Fruit fly (Drosophila melanogaster): Measurements from ENCODE around the gene ppk16.

ppk16 gene

DNA sequence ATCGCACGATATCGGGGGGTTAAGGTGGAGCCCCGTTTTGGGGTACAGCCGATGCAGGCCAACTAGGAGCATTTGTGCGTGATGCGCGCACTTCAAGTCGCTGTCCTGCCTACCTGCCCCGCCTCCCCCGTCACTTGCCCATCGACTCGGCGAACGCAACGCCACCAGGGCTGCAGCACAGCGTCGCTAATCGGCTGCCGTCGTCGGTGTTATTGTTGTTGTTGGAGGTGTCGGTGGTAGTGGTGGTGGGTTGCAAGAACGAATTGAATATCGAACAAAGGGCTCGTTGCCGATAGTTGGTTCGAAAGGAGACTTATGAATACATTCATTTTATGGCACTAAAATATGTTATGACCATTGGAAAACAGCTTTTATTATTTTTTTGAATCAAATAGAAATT, 16.0 kb downstream of the ppk16 start (continued):
- no peak for TF ChIP-seq Tbp (GFP tag; optimal IDR thresholded peaks at IDR 0.05)
- TF ChIP-seq peb (GFP tag; IDR thresholded peaks at IDR 0.05) = no peak
- TF ChIP-seq CG1024 (GFP tag; IDR thresholded peaks at IDR 0.05) = peak; percentile 55; the same call in 1 of the 2 replicates
- peak; percentile 41 to 54 for TF ChIP-seq Pdp1 (GFP tag; optimal IDR thresholded peaks at IDR 0.05)
- peak; percentile 92 for TF ChIP-seq vnd (GFP tag; IDR thresholded peaks at IDR 0.05; ENCODE audit: partially characterized antibody)
- TF ChIP-seq Lim3 (GFP tag; IDR thresholded peaks at IDR 0.05) = no peak

DNA sequence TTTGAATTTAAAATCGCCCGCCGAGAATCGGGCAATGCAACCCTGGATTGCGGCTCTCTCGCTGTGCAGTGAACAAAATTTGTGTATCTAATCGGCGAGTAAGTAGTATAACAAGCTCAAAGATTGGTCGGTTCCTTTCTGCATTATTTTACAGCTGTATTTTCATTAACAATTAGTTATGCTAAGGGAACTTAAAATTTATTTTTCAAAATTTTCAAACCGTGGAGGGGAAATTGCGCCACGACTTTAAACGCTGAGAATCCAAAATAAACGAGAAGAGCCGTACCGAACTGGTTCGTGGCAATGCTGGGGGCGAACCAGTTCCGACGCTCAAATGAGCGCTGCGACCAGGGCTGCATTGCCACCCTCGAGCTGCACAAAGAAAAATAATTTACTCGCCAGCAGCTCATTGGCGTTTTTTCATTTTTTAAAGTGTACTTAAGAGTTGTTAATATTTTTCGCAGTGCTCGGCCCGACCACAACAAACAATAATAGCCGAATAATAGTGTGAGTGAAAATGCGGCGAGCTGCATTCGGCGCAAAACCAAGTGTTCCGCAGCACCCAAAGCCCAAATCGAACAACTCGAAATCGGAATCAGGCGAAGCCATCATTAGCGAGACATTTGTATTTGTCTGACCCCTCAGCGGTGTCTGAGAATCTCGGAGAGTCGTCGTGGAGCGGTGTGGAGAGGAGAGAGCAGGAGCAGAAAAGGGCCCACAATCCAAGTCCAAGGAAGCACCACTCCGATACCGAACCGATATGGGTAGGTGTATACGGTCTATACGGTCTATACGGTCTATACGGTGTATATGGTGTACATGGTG, 16.6 kb downstream of the ppk16 start, which contains the start of gene zf30C:
zf30C (plus strand) TSS at position 353 of the 825 bp plus-strand sequence.
- TF ChIP-seq stc (GFP tag; IDR thresholded peaks at IDR 0.05) (peak; percentile 76), CG12155 (GFP tag; optimal IDR thresholded peaks at IDR 0.05) (peak; percentile 100), gsb-n (tag; optimal IDR thresholded peaks at IDR 0.05) (peak; percentile 58), ash1 (GFP tag; optimal IDR thresholded peaks at IDR 0.05) (no peak), disco-r (GFP tag; optimal IDR thresholded peaks at IDR 0.05) (peak; percentile 62), CG17359 (tag; optimal IDR thresholded peaks at IDR 0.05) (peak; percentile 76), hth (optimal IDR thresholded peaks at IDR 0.05) (no peak), CG4404 (GFP tag; IDR thresholded peaks at IDR 0.05) (peak; percentile 80), Scr (GFP tag; IDR thresholded peaks at IDR 0.05; ENCODE audit: partially characterized antibody) (peak; percentile 51), CG5953 (GFP tag; IDR thresholded peaks at IDR 0.05) (peak; percentile 35; the same call in 1 of the 2 replicates), dpn (GFP tag; optimal IDR thresholded peaks at IDR 0.05) (peak; percentile 90 to 93), CG10565 (GFP tag; optimal IDR thresholded peaks at IDR 0.05) (no peak), cg (GFP tag; optimal IDR thresholded peaks at IDR 0.05) (peak; percentile 31), NfI (GFP tag; optimal IDR thresholded peaks at IDR 0.05) (peak; percentile 82), Taf1 (GFP tag; IDR thresholded peaks at IDR 0.05) (peak; percentile 64), CG10267 (tag; optimal IDR thresholded peaks at IDR 0.05) (peak; percentile 70), Atf3 (GFP tag; optimal IDR thresholded peaks at IDR 0.05) (peak; percentile 84), CG14667 (GFP tag; IDR thresholded peaks at IDR 0.05) (peak; percentile 83), CG6765 (GFP tag; optimal IDR thresholded peaks at IDR 0.05) (peak; percentile 55), CG12942 (GFP tag; optimal IDR thresholded peaks at IDR 0.05) (peak; percentile 70), dati (GFP tag; IDR thresholded peaks at IDR 0.05) (peak; percentile 55; the same call in 1 of the 2 replicates), CG14441 (GFP tag; IDR thresholded peaks at IDR 0.05) (peak; percentile 84), CG12219 (GFP tag; optimal IDR thresholded peaks at IDR 0.05) (peak; percentile 48), CG11723 (GFP tag; optimal IDR thresholded peaks at IDR 0.05) (peak; percentile 78), CG3726 (GFP tag; IDR thresholded peaks at IDR 0.05) (peak; percentile 86; the same call in 2 of the 3 replicates), psq (GFP tag; optimal IDR thresholded peaks at IDR 0.05) (peak; percentile 43), nau (GFP tag; optimal IDR thresholded peaks at IDR 0.05) (no peak), fd96Cb (tag; optimal IDR thresholded peaks at IDR 0.05) (peak; percentile 53), al (GFP tag; IDR thresholded peaks at IDR 0.05) (peak; percentile 82), HLH4C (GFP tag; IDR thresholded peaks at IDR 0.05; ENCODE audit: partially characterized antibody) (peak; percentile 57; the same call in 1 of the 3 replicates), chif (GFP tag; optimal IDR thresholded peaks at IDR 0.05) (peak; percentile 80 to 89), CG13894 (tag; optimal IDR thresholded peaks at IDR 0.05) (peak; percentile 58), CG2129 (GFP tag; IDR thresholded peaks at IDR 0.05; ENCODE audit: partially characterized antibody) (no peak), lbe (GFP tag; optimal IDR thresholded peaks at IDR 0.05) (peak; percentile 73), CG13775 (GFP tag; optimal IDR thresholded peaks at IDR 0.05) (peak; percentile 89), row (GFP tag; IDR thresholded peaks at IDR 0.05) (peak; percentile 91), CG6854 (GFP tag; optimal IDR thresholded peaks at IDR 0.05) (peak; percentile 26), CG1603 (tag; optimal IDR thresholded peaks at IDR 0.05) (peak; percentile 75), CG5180 (GFP tag; optimal IDR thresholded peaks at IDR 0.05) (peak; percentile 33), CG32767 (GFP tag; IDR thresholded peaks at IDR 0.05) (no peak; the same call in none of the 2 replicates), CG10274 (GFP tag; optimal IDR thresholded peaks at IDR 0.05) (peak; percentile 66)
